Worm (Caenorhabditis elegans): ENCODE results near the gene str-106.

DNA sequence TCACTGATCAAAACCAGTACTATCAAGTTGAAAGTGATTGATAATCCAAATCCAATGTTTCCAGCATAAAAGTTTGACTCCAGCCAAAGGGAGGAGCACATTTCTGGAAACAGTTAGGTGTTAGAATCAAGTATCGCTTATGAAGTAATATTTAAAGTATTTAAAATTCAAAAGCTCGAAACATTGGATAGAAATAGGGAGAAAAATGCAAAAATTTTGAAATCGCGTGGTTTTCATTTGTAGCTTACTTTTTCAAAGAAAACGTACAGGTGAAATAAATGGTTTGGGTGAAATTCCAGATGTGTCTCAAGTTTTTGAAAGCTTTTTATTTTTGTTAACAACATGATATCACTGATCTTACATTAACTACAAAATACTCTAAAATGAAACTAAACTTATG, 11.4 kb upstream of the str-106 start, which contains the start of gene str-111:
- no peak for TF ChIP-seq klf-2 (GFP tag; conservative IDR thresholded peaks at IDR 0.05)
- TF ChIP-seq flt-1 (GFP tag; IDR thresholded peaks at IDR 0.05) = no peak
- no peak for TF ChIP-seq ref-1 (GFP tag; conservative IDR thresholded peaks at IDR 0.05)

All from whole organism, midembryonic.